Fruit fly (Drosophila melanogaster) whole organism, prepupa: ENCODE results near the gene Hr4.

Experiments
- Blimp-1 ChIP-seq: fragments of 200-800 bp; sonication (Bioruptor generic); optimal IDR thresholded peaks from 3 replicates; lab custom pipeline; 2017; ENCODE audit warnings: missing biosample characterization, missing genetic modification characterization, mild to moderate bottlenecking, moderate library complexity, missing genetic modification reagents
- CG10669 ChIP-seq: fragments of 200-800 bp; sonication (Bioruptor generic); optimal IDR thresholded peaks from 3 replicates; lab custom pipeline; 2018; ENCODE audit warnings: missing biosample characterization, mild to moderate bottlenecking, missing genetic modification characterization, moderate library complexity
- CG11294 ChIP-seq: fragments of 200-800 bp; sonication (Bioruptor generic); IDR thresholded peaks from 2 replicates; pipeline ENCODE4 v1.3.6; 2022; ENCODE audit warnings: missing biosample characterization, missing genetic modification characterization
- CG11762 ChIP-seq: fragments of 200-800 bp; sonication (Bioruptor generic); optimal IDR thresholded peaks from 3 replicates; lab custom pipeline; 2016; ENCODE audit warnings: missing biosample characterization, missing genetic modification characterization; ENCODE audit not compliant: insufficient read depth
- CG11902 ChIP-seq: fragments of 200-800 bp; sonication (Bioruptor generic); optimal IDR thresholded peaks from 3 replicates; lab custom pipeline; 2016; ENCODE audit warnings: missing biosample characterization, missing genetic modification characterization
- CG15336 ChIP-seq: fragments of 200-800 bp; sonication (Bioruptor generic); IDR thresholded peaks from 2 replicates; pipeline ENCODE4 v1.3.6; 2022; ENCODE audit warnings: missing biosample characterization, missing genetic modification characterization
- CG1621 ChIP-seq: fragments of 200-800 bp; sonication (Bioruptor generic); optimal IDR thresholded peaks from 3 replicates; lab custom pipeline; 2018; ENCODE audit warnings: missing biosample characterization, mild to moderate bottlenecking, missing genetic modification characterization
- CG16779 ChIP-seq: fragments of 200-800 bp; sonication (Bioruptor generic); optimal IDR thresholded peaks from 3 replicates; lab custom pipeline; 2017; ENCODE audit warnings: missing biosample characterization, mild to moderate bottlenecking, missing genetic modification characterization
- CG3032 ChIP-seq: fragments of 200-800 bp; optimal IDR thresholded peaks from 2 replicates; lab custom pipeline; 2019; ENCODE audit warnings: missing biosample characterization, mild to moderate bottlenecking, missing genetic modification characterization, moderate library complexity
- CG32006 ChIP-seq: fragments of 200-800 bp; sonication (Bioruptor generic); optimal IDR thresholded peaks from 3 replicates; lab custom pipeline; 2017; ENCODE audit warnings: missing biosample characterization, mild to moderate bottlenecking, missing genetic modification characterization
- CG34406 ChIP-seq: fragments of 200-800 bp; sonication (Bioruptor generic); optimal IDR thresholded peaks from 3 replicates; lab custom pipeline; 2016; ENCODE audit warnings: missing biosample characterization, missing genetic modification characterization
- CG3919 ChIP-seq: fragments of 200-800 bp; sonication (Bioruptor generic); optimal IDR thresholded peaks from 3 replicates; lab custom pipeline; 2016; ENCODE audit warnings: missing biosample characterization, missing genetic modification characterization
- CG4318 ChIP-seq: fragments of 200-800 bp; sonication (Bioruptor generic); optimal IDR thresholded peaks from 3 replicates; lab custom pipeline; 2017; ENCODE audit warnings: missing biosample characterization, mild to moderate bottlenecking, missing genetic modification characterization
- CG6163 ChIP-seq: fragments of 200-800 bp; sonication (Bioruptor generic); IDR thresholded peaks from 3 replicates; pipeline ENCODE4 v1.3.6; 2022; ENCODE audit warnings: missing biosample characterization, missing genetic modification characterization
- CG6792 ChIP-seq: fragments of 200-800 bp; sonication (Bioruptor generic); optimal IDR thresholded peaks from 3 replicates; lab custom pipeline; 2016; ENCODE audit warnings: missing biosample characterization, missing genetic modification characterization
- CG6808 ChIP-seq: fragments of 200-800 bp; sonication (Bioruptor generic); optimal IDR thresholded peaks from 3 replicates; lab custom pipeline; 2017; ENCODE audit warnings: missing biosample characterization, missing genetic modification characterization, mild to moderate bottlenecking, moderate library complexity, missing genetic modification reagents
- CG6854 ChIP-seq: fragments of 200-800 bp; sonication (Bioruptor generic); optimal IDR thresholded peaks from 2 replicates; lab custom pipeline; 2017; ENCODE audit warnings: missing biosample characterization, mild to moderate bottlenecking, missing genetic modification characterization
- CG7368 ChIP-seq: fragments of 200-800 bp; sonication (Bioruptor generic); optimal IDR thresholded peaks from 3 replicates; lab custom pipeline; 2016; ENCODE audit warnings: missing biosample characterization, missing genetic modification characterization
- CG8119 ChIP-seq: fragments of 200-800 bp; sonication (Bioruptor generic); IDR thresholded peaks from 3 replicates; pipeline ENCODE4 v1.3.6; 2022; ENCODE audit warnings: missing biosample characterization, missing genetic modification characterization
- CG8319 ChIP-seq: fragments of 200-800 bp; sonication (Bioruptor generic); optimal IDR thresholded peaks from 3 replicates; lab custom pipeline; 2016; ENCODE audit warnings: missing biosample characterization, missing genetic modification characterization
- CG8632 ChIP-seq: fragments of 200-800 bp; sonication (Bioruptor generic); optimal IDR thresholded peaks from 3 replicates; lab custom pipeline; 2016; ENCODE audit warnings: missing biosample characterization, missing genetic modification characterization
- Eip75B ChIP-seq: fragments of 200-800 bp; sonication (Bioruptor generic); optimal IDR thresholded peaks from 3 replicates; lab custom pipeline; 2016; ENCODE audit warnings: missing biosample characterization, missing genetic modification characterization
- Eip93F ChIP-seq: fragments of 200-800 bp; sonication (Bioruptor generic); optimal IDR thresholded peaks from 2 replicates; lab custom pipeline; 2016; ENCODE audit warnings: missing biosample characterization, mild to moderate bottlenecking, missing genetic modification characterization
- Ets21C ChIP-seq: fragments of 200-800 bp; sonication (Bioruptor generic); optimal IDR thresholded peaks from 3 replicates; lab custom pipeline; 2016; ENCODE audit warnings: missing biosample characterization, missing genetic modification characterization
- Gug ChIP-seq: fragments of 200-800 bp; sonication (Bioruptor generic); IDR thresholded peaks from 2 replicates; pipeline ENCODE4 v1.3.6; 2022; ENCODE audit warnings: missing biosample characterization, missing genetic modification characterization
- Hr38 ChIP-seq: sonication (Bioruptor generic); optimal IDR thresholded peaks from 2 replicates; lab custom pipeline; 2016; ENCODE audit warnings: missing biosample characterization, missing genetic modification characterization
- OdsH ChIP-seq: fragments of 200-800 bp; sonication (Bioruptor generic); optimal IDR thresholded peaks from 3 replicates; lab custom pipeline; 2016; ENCODE audit warnings: missing biosample characterization, missing genetic modification characterization
- Smox ChIP-seq: fragments of 200-800 bp; sonication (Bioruptor generic); optimal IDR thresholded peaks from 3 replicates; lab custom pipeline; 2016; ENCODE audit warnings: missing biosample characterization, missing genetic modification characterization
- Sox102F ChIP-seq: fragments of 200-800 bp; sonication (Bioruptor generic); optimal IDR thresholded peaks from 2 replicates; lab custom pipeline; 2016; ENCODE audit warnings: missing biosample characterization, mild to moderate bottlenecking, missing genetic modification characterization
- Sox14 ChIP-seq: fragments of 200-800 bp; sonication (Bioruptor generic); optimal IDR thresholded peaks from 3 replicates; lab custom pipeline; 2016; ENCODE audit warnings: missing biosample characterization, missing genetic modification characterization
- Sox15 ChIP-seq: fragments of 200-800 bp; sonication (Bioruptor generic); optimal IDR thresholded peaks from 3 replicates; lab custom pipeline; 2016; ENCODE audit warnings: missing biosample characterization, missing genetic modification characterization
- acj6 ChIP-seq: fragments of 200-800 bp; sonication (Bioruptor generic); optimal IDR thresholded peaks from 3 replicates; lab custom pipeline; 2016; ENCODE audit warnings: missing biosample characterization, missing genetic modification characterization
- cyc ChIP-seq: fragments of 200-800 bp; sonication (Bioruptor generic); optimal IDR thresholded peaks from 3 replicates; lab custom pipeline; 2016; ENCODE audit warnings: missing biosample characterization, missing genetic modification characterization
- dac ChIP-seq: fragments of 200-800 bp; sonication (Bioruptor generic); optimal IDR thresholded peaks from 2 replicates; lab custom pipeline; 2017; ENCODE audit warnings: missing biosample characterization, mild to moderate bottlenecking, missing genetic modification characterization
- esn ChIP-seq: fragments of 200-800 bp; sonication (Bioruptor generic); optimal IDR thresholded peaks from 2 replicates; lab custom pipeline; 2016; ENCODE audit warnings: missing biosample characterization, mild to moderate bottlenecking, missing genetic modification characterization, moderate library complexity
- fd59A ChIP-seq: fragments of 200-800 bp; sonication (Bioruptor generic); optimal IDR thresholded peaks from 2 replicates; lab custom pipeline; 2017; ENCODE audit warnings: missing biosample characterization, mild to moderate bottlenecking, missing genetic modification characterization, missing genetic modification reagents
- fd85E ChIP-seq: fragments of 200-800 bp; sonication (Bioruptor generic); optimal IDR thresholded peaks from 3 replicates; lab custom pipeline; 2016; ENCODE audit warnings: missing biosample characterization, missing genetic modification characterization
- fkh ChIP-seq: fragments of 200-800 bp; sonication (Bioruptor generic); optimal IDR thresholded peaks from 3 replicates; lab custom pipeline; 2017; ENCODE audit warnings: missing biosample characterization, mild to moderate bottlenecking, missing genetic modification characterization, moderate library complexity
- lz ChIP-seq: fragments of 200-800 bp; sonication (Bioruptor generic); optimal IDR thresholded peaks from 3 replicates; lab custom pipeline; 2016; ENCODE audit warnings: missing biosample characterization, missing genetic modification characterization
- net ChIP-seq: fragments of 200-800 bp; sonication (Bioruptor generic); optimal IDR thresholded peaks from 3 replicates; lab custom pipeline; 2016; ENCODE audit warnings: missing biosample characterization, missing genetic modification characterization
- pdm3 ChIP-seq: fragments of 200-800 bp; sonication (Bioruptor generic); optimal IDR thresholded peaks from 3 replicates; lab custom pipeline; 2016; ENCODE audit warnings: missing biosample characterization, missing genetic modification characterization
- salr ChIP-seq, 2 experiments: fragments of 200-800 bp; sonication (Bioruptor generic); optimal IDR thresholded peaks; 3 replicates each; lab custom pipeline; 2016 to 2018; ENCODE audit warnings: missing biosample characterization in 2 of 2, missing genetic modification characterization in 2 of 2, mild to moderate bottlenecking in 1 of 2
- spab ChIP-seq: fragments of 200-800 bp; sonication (Bioruptor generic); optimal IDR thresholded peaks from 2 replicates; lab custom pipeline; 2017; ENCODE audit warnings: missing biosample characterization, mild to moderate bottlenecking, missing genetic modification characterization, missing genetic modification reagents
- ss ChIP-seq, 2 experiments: fragments of 200-800 bp; sonication (Bioruptor generic); optimal IDR thresholded peaks; 2 replicates in 1 of 2; 3 replicates in 1 of 2; lab custom pipeline; 2017 to 2018; ENCODE audit warnings: mild to moderate bottlenecking in 2 of 2, missing biosample characterization in 2 of 2, missing genetic modification characterization in 2 of 2, moderate library complexity in 1 of 2
- svp ChIP-seq: fragments of 200-800 bp; sonication (Bioruptor generic); peaks from one replicate; lab custom pipeline; 2016; ENCODE audit warnings: missing biosample characterization, missing genetic modification characterization
- topi ChIP-seq: fragments of 200-800 bp; sonication (Bioruptor generic); optimal IDR thresholded peaks from 3 replicates; lab custom pipeline; 2016; ENCODE audit warnings: missing biosample characterization, missing genetic modification characterization
- vri ChIP-seq: fragments of 200-800 bp; sonication (Bioruptor generic); optimal IDR thresholded peaks from 3 replicates; lab custom pipeline; 2016; ENCODE audit warnings: missing biosample characterization, mild to moderate bottlenecking, missing genetic modification characterization

The Hr4 gene

DNA sequence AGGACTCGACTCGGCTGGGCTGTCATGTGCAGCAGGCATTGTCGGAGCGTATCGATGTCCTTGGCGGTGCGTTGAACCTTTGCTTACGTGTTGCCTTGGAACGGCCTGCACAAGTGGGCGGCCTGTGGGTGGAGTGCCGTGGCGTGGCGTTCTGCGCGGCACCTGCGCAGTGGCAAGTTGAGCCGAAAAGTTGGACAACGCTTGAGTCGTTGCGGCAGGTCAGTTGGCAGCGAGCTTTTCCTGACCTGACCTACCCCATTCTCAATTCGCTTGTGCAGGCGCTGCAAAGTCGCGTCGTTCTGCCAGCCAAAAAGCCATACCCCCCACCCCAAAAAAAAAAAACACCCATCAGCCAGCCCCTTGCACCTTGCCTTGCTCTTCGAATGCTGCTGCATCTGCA, 40.0 kb downstream of the Hr4 start:
- no peak for TF ChIP-seq CG6792 (GFP tag; lab: Kevin White, UChicago)
- TF ChIP-seq CG1621: no peak
- no peak for TF ChIP-seq CG6854 (GFP tag; lab: Kevin White, UChicago)
- TF ChIP-seq Hr38 (GFP tag; lab: Kevin White, UChicago): no peak
- no peak for TF ChIP-seq CG11762 (GFP tag; lab: Kevin White, UChicago)
- no peak for TF ChIP-seq Sox102F
- no peak for TF ChIP-seq CG11902 (GFP tag; lab: Kevin White, UChicago)
- no peak for TF ChIP-seq net (GFP tag; lab: Kevin White, UChicago)

DNA sequence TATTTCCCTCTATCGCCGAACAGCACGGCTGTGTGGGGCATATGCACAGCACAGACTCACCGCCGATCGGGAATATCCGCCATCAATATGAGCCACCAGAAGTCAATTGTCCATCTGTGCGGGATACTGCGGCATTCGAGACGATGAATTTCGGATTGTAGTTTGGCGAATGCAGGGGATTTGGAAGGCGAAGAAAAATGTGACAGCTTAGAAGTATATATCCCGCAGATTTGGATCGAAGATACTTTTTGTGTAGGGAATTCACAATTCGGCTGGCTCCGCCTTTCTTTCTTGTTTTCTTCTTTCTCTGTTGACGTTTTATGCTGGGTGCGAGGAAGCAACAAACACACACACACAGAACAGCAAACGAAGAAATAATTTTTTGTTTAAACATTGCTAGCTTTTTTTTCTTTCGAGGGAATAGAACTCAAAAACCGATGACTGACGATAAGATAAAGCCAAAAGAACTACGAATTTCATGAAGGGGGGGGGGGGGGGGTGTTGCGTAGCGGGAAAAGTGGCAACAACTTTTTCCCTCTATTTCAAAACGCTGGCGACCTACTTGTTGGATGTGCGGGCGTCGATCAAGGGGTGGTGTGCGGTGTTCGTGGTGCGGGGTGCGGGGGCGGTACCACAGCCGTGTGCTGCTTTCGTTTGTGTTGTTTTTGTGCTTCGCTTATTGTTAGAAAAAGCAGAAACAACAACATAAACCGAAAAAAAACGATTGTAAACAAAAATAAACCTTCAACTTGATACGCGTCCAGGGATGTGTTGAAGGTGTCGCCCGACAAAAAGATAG, 42.6 kb downstream of the Hr4 start:
- TF ChIP-seq Sox102F (no peak), Hr38 (GFP tag; lab: Kevin White, UChicago) (no peak), CG34406 (no peak), fkh (GFP tag; lab: Kevin White, UChicago) (peak; percentile 33), CG8632 (no peak), esn (GFP tag; lab: Kevin White, UChicago) (no peak), acj6 (peak; percentile 4), CG4318 (GFP tag; lab: Kevin White, UChicago) (peak; percentile 62), CG10669 (GFP tag; lab: Kevin White, UChicago) (no peak), CG6808 (GFP tag; lab: Kevin White, UChicago) (no peak), Eip75B (no peak), Sox14 (GFP tag; lab: Kevin White, UChicago) (peak; percentile 10), Blimp-1 (no peak), CG6792 (GFP tag; lab: Kevin White, UChicago) (no peak), fd59A (GFP tag; lab: Kevin White, UChicago) (no peak), CG15336 (GFP tag; lab: Robert Waterston, UW) (peak; percentile 85), topi (GFP tag; lab: Kevin White, UChicago) (no peak), Sox15 (GFP tag; lab: Kevin White, UChicago) (no peak), svp (GFP tag; lab: Kevin White, UChicago) (peak; percentile 62), CG8319 (GFP tag; lab: Kevin White, UChicago) (no peak), CG1621 (no peak), CG3032 (tag; lab: Kevin White, UChicago) (no peak), dac (peak; percentile 27), cyc (GFP tag; lab: Kevin White, UChicago) (no peak), CG11294 (GFP tag; lab: Robert Waterston, UW) (peak; percentile 51; the same call in 1 of the 2 replicates), fd85E (GFP tag; lab: Kevin White, UChicago) (no peak), CG8119 (peak; percentile 75), ss (GFP tag; optimal IDR thresholded peaks at IDR 0.05; lab: Kevin White, UChicago) (no peak), spab (GFP tag; lab: Kevin White, UChicago) (no peak), Ets21C (GFP tag; lab: Kevin White, UChicago) (no peak), CG16779 (no peak), Gug (GFP tag; lab: Robert Waterston, UW) (peak; percentile 57; the same call in 1 of the 2 replicates), CG11762 (GFP tag; lab: Kevin White, UChicago) (no peak), CG11902 (GFP tag; lab: Kevin White, UChicago) (no peak), CG3919 (GFP tag; lab: Kevin White, UChicago) (no peak), salr (GFP tag; optimal IDR thresholded peaks at IDR 0.05; lab: Kevin White, UChicago) (no peak), vri (GFP tag; lab: Kevin White, UChicago) (no peak), lz (GFP tag; lab: Kevin White, UChicago) (no peak), CG6163 (GFP tag; lab: Robert Waterston, UW) (0 out of 3 replicates have a peak, but pooled peaks have one; percentile 36), OdsH (GFP tag; lab: Kevin White, UChicago) (peak; percentile 37), CG6854 (GFP tag; lab: Kevin White, UChicago) (no peak), CG7368 (GFP tag; lab: Kevin White, UChicago) (no peak), Smox (GFP tag; lab: Kevin White, UChicago) (no peak), CG32006 (peak; percentile 83), Eip93F (no peak), pdm3 (GFP tag; lab: Kevin White, UChicago) (peak; percentile 23)
